Worm (Caenorhabditis elegans) whole organism, late embryonic: ENCODE data around the gene msra-1.

ENCODE experiments used
- C08G9.2 ChIP-seq: sonication (generic microtip); optimal IDR thresholded peaks from 2 replicates; lab custom pipeline; 2016; ENCODE audit warnings: mild to moderate bottlenecking, missing genetic modification characterization, moderate library complexity, missing compliant biosample characterization
- ceh-30 ChIP-seq: fragments of 150-350 bp; optimal IDR thresholded peaks from 2 replicates; lab custom pipeline; 2014; ENCODE audit warnings: missing biosample characterization, missing genetic modification characterization
- ets-4 ChIP-seq: sonication (generic microtip); optimal IDR thresholded peaks from 2 replicates; lab custom pipeline; 2016; ENCODE audit warnings: missing genetic modification characterization, missing compliant biosample characterization
- fax-1 ChIP-seq: sonication (generic microtip); optimal IDR thresholded peaks from 2 replicates; lab custom pipeline; 2016; ENCODE audit warnings: missing genotype, missing genetic modification characterization, missing compliant biosample characterization
- lin-11 ChIP-seq: fragments of 200-800 bp; sonication (Bioruptor generic); optimal IDR thresholded peaks from 2 replicates; lab custom pipeline; 2018; ENCODE audit warnings: mild to moderate bottlenecking, missing genetic modification characterization, missing compliant biosample characterization
- pqm-1 ChIP-seq: sonication (generic microtip); optimal IDR thresholded peaks from 2 replicates; lab custom pipeline; 2016; ENCODE audit warnings: missing genetic modification characterization, missing compliant biosample characterization
- tbx-2 ChIP-seq: sonication (generic microtip); optimal IDR thresholded peaks from 2 replicates; lab custom pipeline; 2016; ENCODE audit warnings: missing genetic modification characterization, missing compliant biosample characterization
- unc-55 ChIP-seq: sonication (generic microtip); optimal IDR thresholded peaks from 2 replicates; lab custom pipeline; 2017; ENCODE audit warnings: missing biosample characterization, missing genetic modification reagents, missing genetic modification characterization

DNA sequence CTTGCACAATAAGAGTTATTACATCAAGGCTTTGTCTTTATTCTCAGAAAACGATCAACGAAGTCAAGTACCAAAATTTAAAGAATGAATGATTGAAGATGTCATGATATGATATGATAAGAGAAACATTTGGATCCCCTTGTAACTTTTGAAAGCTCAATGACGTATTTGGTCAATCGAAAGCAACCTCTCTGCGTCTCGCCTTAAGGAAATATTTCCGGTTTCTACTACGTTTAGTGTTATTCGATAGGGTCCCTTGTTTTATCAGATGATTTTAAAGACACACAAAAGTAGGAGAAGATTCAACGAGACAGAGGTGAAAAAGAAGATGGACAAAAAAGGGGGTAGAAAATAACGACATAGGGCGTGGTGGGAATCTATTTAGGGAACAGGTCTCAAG is 49.4 kb upstream of the msra-1 start:
- TF ChIP-seq fax-1 (tag; lab: Kevin White, UChicago) = no peak
- TF ChIP-seq pqm-1 = no peak
- TF ChIP-seq ceh-30 (tag; lab: Kevin White, UChicago) = no peak
- TF ChIP-seq ets-4 (tag; lab: Kevin White, UChicago) = no peak
- no peak for TF ChIP-seq unc-55 (GFP tag; lab: Kevin White, UChicago)
- TF ChIP-seq lin-11 (tag; lab: Kevin White, UChicago) = no peak
- TF ChIP-seq C08G9.2 (tag; lab: Kevin White, UChicago) = no peak
- no peak for TF ChIP-seq tbx-2
